Fruit fly (Drosophila melanogaster): ENCODE data around the gene CG43153.

Gene CG43153

DNA sequence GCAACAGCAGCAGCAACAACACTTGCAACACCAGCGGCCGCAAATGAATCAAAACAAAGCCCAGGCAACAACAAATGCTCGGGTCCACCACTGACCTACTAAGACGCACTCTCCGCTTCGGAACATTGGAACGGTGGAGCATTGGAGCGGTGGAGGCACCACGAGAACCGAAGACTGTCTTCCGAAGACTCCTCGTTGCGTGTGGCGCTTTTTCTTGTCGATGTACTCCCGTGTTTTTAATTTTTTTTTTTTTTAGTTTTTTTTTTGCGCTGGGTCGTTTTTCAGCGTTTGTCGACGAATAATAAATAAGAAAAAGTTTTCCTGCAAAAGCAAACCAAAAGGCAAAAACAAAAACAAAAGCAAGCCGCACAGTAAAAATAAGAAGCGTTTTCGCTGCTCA, 21.9 kb downstream of the CG43153 start:
- TF ChIP-seq bcd (GFP tag; optimal IDR thresholded peaks at IDR 0.05) (no peak), Deaf1 (tag; optimal IDR thresholded peaks at IDR 0.05) (peak; percentile 54), Opbp (GFP tag; IDR thresholded peaks at IDR 0.05; ENCODE audit: partially characterized antibody) (no peak), usp (GFP tag; optimal IDR thresholded peaks at IDR 0.05) (no peak), pfk (GFP tag; optimal IDR thresholded peaks at IDR 0.05) (no peak), jing (GFP tag; optimal IDR thresholded peaks at IDR 0.05) (no peak), CG13775 (GFP tag; optimal IDR thresholded peaks at IDR 0.05) (no peak), ara (GFP tag; IDR thresholded peaks at IDR 0.05) (no peak), ATbp (GFP tag; optimal IDR thresholded peaks at IDR 0.05) (peak; percentile 1)

DNA sequence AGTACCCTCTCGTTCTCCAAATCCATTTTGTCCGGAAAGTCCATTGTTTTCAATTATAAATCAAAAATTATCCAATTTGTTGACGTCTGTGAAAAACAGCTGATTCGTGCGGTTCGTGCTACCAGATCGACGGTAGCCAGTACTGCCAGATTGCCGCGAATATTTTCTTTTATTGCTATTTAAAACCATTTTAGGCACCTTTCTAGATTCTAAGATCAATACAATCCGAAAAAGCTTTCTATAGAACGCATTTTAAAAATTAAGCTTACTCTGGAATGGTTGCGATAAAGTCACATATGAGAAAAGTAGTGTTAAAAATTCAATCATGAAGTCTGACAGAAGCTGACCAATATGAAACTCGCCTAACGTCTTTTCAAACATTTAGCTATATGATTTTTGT, 23.7 kb downstream of the CG43153 start, which contains the start of gene Cog8:
Gene Cog8, minus strand, starts transcription at position 110 of the 400 bp plus-strand sequence.
- TF ChIP-seq HmgD (GFP tag; optimal IDR thresholded peaks at IDR 0.05) (no peak), CG9215 (GFP tag; IDR thresholded peaks at IDR 0.05) (no peak; the same call in 1 of the 2 replicates), zen2 (GFP tag; IDR thresholded peaks at IDR 0.05; ENCODE audit: partially characterized antibody) (no peak), Rfx (GFP tag; IDR thresholded peaks at IDR 0.05) (peak; percentile 24; the same call in 1 of the 2 replicates), CG32767 (GFP tag; IDR thresholded peaks at IDR 0.05) (no peak), CG31441 (GFP tag; IDR thresholded peaks at IDR 0.05) (0 out of 2 replicates have a peak, but pooled peaks have one; percentile 26), CG17385 (GFP tag; optimal IDR thresholded peaks at IDR 0.05) (peak; percentile 6), CG31388 (GFP tag; optimal IDR thresholded peaks at IDR 0.05) (no peak), Bdp1 (GFP tag; optimal IDR thresholded peaks at IDR 0.05) (no peak), unpg (GFP tag; optimal IDR thresholded peaks at IDR 0.05) (peak; percentile 35), Xrp1 (GFP tag; IDR thresholded peaks at IDR 0.05) (peak; percentile 23; the same call in 1 of the 2 replicates), Dad (GFP tag; optimal IDR thresholded peaks at IDR 0.05) (peak; percentile 38), pum (GFP tag; optimal IDR thresholded peaks at IDR 0.05) (peak; percentile 66), Pdp1 (GFP tag; optimal IDR thresholded peaks at IDR 0.05) (peak in 1 of 2 experiments; percentile 42), sens-2 (GFP tag; IDR thresholded peaks at IDR 0.05) (no peak), CG7987 (GFP tag; optimal IDR thresholded peaks at IDR 0.05) (no peak), Sry-δ (GFP tag; optimal IDR thresholded peaks at IDR 0.05) (peak; percentile 24), Poxn (GFP tag; IDR thresholded peaks at IDR 0.05) (no peak), hkb (optimal IDR thresholded peaks at IDR 0.05) (no peak), hkb (GFP tag; IDR thresholded peaks at IDR 0.05) (no peak), Mrtf (GFP tag; IDR thresholded peaks at IDR 0.05) (no peak), luna (GFP tag; optimal IDR thresholded peaks at IDR 0.05) (peak; percentile 19), CG2116 (GFP tag; optimal IDR thresholded peaks at IDR 0.05) (peak; percentile 62), ci (GFP tag; IDR thresholded peaks at IDR 0.05) (no peak), CG30020 (tag; optimal IDR thresholded peaks at IDR 0.05) (peak; percentile 15), Asciz (GFP tag; optimal IDR thresholded peaks at IDR 0.05) (no peak), bab2 (GFP tag; optimal IDR thresholded peaks at IDR 0.05) (peak; percentile 58), wek (GFP tag; optimal IDR thresholded peaks at IDR 0.05) (no peak), Tbp (GFP tag; optimal IDR thresholded peaks at IDR 0.05) (no peak), CG7786 (GFP tag; optimal IDR thresholded peaks at IDR 0.05) (peak; percentile 46), Elba2 (GFP tag; optimal IDR thresholded peaks at IDR 0.05) (peak; percentile 77), CG14050 (GFP tag; IDR thresholded peaks at IDR 0.05) (no peak), cwo (GFP tag; optimal IDR thresholded peaks at IDR 0.05) (no peak), CG14965 (GFP tag; optimal IDR thresholded peaks at IDR 0.05; ENCODE audit: borderline replicate concordance) (no peak), ftz-f1 (GFP tag; optimal IDR thresholded peaks at IDR 0.05) (no peak), oc (tag; optimal IDR thresholded peaks at IDR 0.05) (no peak), Hey (tag; optimal IDR thresholded peaks at IDR 0.05) (no peak), CG18262 (tag; optimal IDR thresholded peaks at IDR 0.05) (peak; percentile 25), Xbp1 (GFP tag; optimal IDR thresholded peaks at IDR 0.05) (peak; percentile 73), C15 (GFP tag; IDR thresholded peaks at IDR 0.05) (no peak), vfl (GFP tag; optimal IDR thresholded peaks at IDR 0.05) (peak; percentile 35), Hr3 (GFP tag; optimal IDR thresholded peaks at IDR 0.05) (peak; percentile 49)
